Worm (Caenorhabditis elegans) whole organism, mixed stage, embryonic: Measurements from ENCODE around the gene C14B9.10.

Experiments
- blmp-1 ChIP-seq: fragments of 150-350 bp; optimal IDR thresholded peaks from 2 replicates; lab custom pipeline; 2014; ENCODE audit warnings: missing biosample characterization, missing genetic modification characterization
- ceh-39 ChIP-seq: fragments of 150-350 bp; optimal IDR thresholded peaks from 2 replicates; lab custom pipeline; 2014; ENCODE audit warnings: missing biosample characterization, missing genetic modification characterization
- ceh-83 ChIP-seq: fragments of 200-800 bp; sonication (Bioruptor generic); optimal IDR thresholded peaks from 2 replicates; lab custom pipeline; 2018; ENCODE audit warnings: mild to moderate bottlenecking, missing genetic modification characterization, missing compliant biosample characterization
- ces-1 ChIP-seq: fragments of 150-350 bp; optimal IDR thresholded peaks from 2 replicates; lab custom pipeline; 2014; ENCODE audit warnings: missing biosample characterization, missing genetic modification reagents, missing genetic modification characterization
- drap-1 ChIP-seq: fragments of 200-800 bp; sonication (Bioruptor generic); optimal IDR thresholded peaks from 3 replicates; lab custom pipeline; 2018; ENCODE audit warnings: mild to moderate bottlenecking, missing genetic modification characterization, missing compliant biosample characterization
- lsy-2 ChIP-seq: fragments of 150-350 bp; optimal IDR thresholded peaks from 2 replicates; lab custom pipeline; 2014; ENCODE audit warnings: missing biosample characterization, missing genetic modification characterization
- mep-1 ChIP-seq: fragments of 150-350 bp; optimal IDR thresholded peaks from 2 replicates; lab custom pipeline; 2017; ENCODE audit warnings: missing biosample characterization, missing genetic modification reagents, missing genetic modification characterization, inconsistent platforms
- nhr-2 ChIP-seq: fragments of 150-350 bp; optimal IDR thresholded peaks from 2 replicates; lab custom pipeline; 2014; ENCODE audit warnings: missing biosample characterization, missing genetic modification characterization
- nhr-237 ChIP-seq: fragments of 150-350 bp; optimal IDR thresholded peaks from 2 replicates; lab custom pipeline; 2014; ENCODE audit warnings: missing biosample characterization, missing genetic modification characterization
- pha-4 ChIP-seq: fragments of 150-350 bp; optimal IDR thresholded peaks from 2 replicates; lab custom pipeline; 2018; ENCODE audit warnings: missing biosample characterization, missing genetic modification reagents, missing genetic modification characterization
- unc-120 ChIP-seq: sonication (generic microtip); optimal IDR thresholded peaks from 2 replicates; lab custom pipeline; 2017; ENCODE audit warnings: missing genetic modification characterization, missing compliant biosample characterization; ENCODE audit not compliant: poor library complexity, severe bottlenecking
- unc-39 ChIP-seq: fragments of 150-350 bp; optimal IDR thresholded peaks from 2 replicates; lab custom pipeline; 2014; ENCODE audit warnings: missing biosample characterization, missing genetic modification characterization
- unc-62 ChIP-seq: fragments of 150-350 bp; optimal IDR thresholded peaks from 2 replicates; lab custom pipeline; 2014; ENCODE audit warnings: missing biosample characterization, missing genetic modification reagents, missing genetic modification characterization
- ztf-11 ChIP-seq: fragments of 150-350 bp; optimal IDR thresholded peaks from 2 replicates; lab custom pipeline; 2014; ENCODE audit warnings: missing biosample characterization, missing genetic modification characterization

DNA sequence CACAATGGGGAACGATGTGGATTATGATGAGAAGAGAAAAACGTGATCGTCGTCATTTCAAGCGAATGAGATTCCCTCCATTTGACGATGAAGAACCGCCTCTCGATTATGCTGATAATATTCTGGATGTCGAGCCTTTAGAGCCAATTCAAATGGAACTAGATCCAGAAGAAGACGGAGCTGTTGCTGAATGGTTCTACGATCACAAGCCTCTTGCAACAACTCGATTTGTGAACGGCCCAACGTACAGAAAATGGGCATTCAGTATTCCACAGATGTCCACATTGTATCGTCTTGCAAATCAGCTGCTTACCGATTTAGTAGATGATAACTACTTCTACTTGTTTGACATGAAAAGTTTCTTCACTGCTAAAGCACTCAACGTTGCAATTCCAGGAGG is 34.1 kb downstream of the C14B9.10 start:
- TF ChIP-seq ztf-11 (tag; lab: Kevin White, UChicago) (no peak), unc-120 (tag; lab: Kevin White, UChicago) (no peak), pha-4 (tag; lab: Kevin White, UChicago) (no peak), unc-62 (no peak), lsy-2 (tag; lab: Kevin White, UChicago) (no peak), drap-1 (no peak), unc-39 (tag; lab: Kevin White, UChicago) (no peak), ceh-39 (tag; lab: Kevin White, UChicago) (no peak), blmp-1 (tag; lab: Kevin White, UChicago) (no peak), nhr-237 (tag; lab: Kevin White, UChicago) (no peak), mep-1 (tag; lab: Kevin White, UChicago) (no peak), ces-1 (GFP tag; lab: Kevin White, UChicago) (no peak), nhr-2 (tag; lab: Kevin White, UChicago) (no peak), ceh-83 (GFP tag; lab: Kevin White, UChicago) (no peak)
